Comparison of ENCODE assay signal across 2 fruit fly cellular contexts in the genomic region with DNA sequence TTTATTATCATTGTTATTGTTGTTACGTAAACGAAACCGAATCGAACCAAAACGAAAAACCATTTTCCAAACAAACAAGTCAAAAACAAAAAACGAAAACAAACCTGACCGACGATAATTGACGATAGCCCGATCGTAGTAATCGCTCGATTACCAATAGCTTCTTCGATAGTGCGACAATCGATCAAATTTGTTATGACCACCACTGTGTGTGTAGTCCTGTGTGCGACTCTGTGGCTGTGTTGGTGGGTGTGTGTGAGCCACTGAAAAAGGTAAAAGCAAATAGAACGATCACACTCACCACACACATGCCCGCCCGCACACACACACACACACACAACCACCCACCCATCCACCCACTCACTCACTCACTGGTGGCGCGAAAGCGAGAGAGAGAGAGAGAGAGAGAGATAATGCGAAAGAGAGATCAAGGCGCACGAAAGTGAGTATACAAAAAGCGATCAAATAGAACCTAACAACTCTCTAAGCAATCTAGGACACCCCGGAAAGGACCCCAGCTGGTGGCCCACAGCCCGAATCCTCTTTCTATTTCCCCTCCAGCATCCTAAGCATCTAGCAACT.
TF ChIP-seq lines count a peak whose summit lies in the region.

No protein-coding gene starts in this region.

- no peak for TF ChIP-seq CTCF in whole organism, embryonic (GFP tag; optimal IDR thresholded peaks at IDR 0.05; lab: Kevin White, UChicago)

TF ChIP-seq in whole organism, embryonic, 481 proteins besides CTCF, POLR2A, EP300 and RAD21 (continues in another document):
- TF ChIP-seq sna (GFP tag; IDR thresholded peaks at IDR 0.05; lab: Robert Waterston, UW; ENCODE audit: partially characterized antibody) = 0 out of 2 replicates have a peak, but pooled peaks have one; percentile 21
- peak; percentile 60; the same call in 1 of the 2 replicates for TF ChIP-seq ato (GFP tag; IDR thresholded peaks at IDR 0.05; lab: Robert Waterston, UW; ENCODE audit: partially characterized antibody)
- TF ChIP-seq CG32772 (GFP tag; IDR thresholded peaks at IDR 0.05; lab: Robert Waterston, UW) = no peak
- TF ChIP-seq E2f2 (GFP tag; IDR thresholded peaks at IDR 0.05; lab: Robert Waterston, UW) = 0 out of 2 replicates have a peak, but pooled peaks have one; percentile 29
- TF ChIP-seq CG6791 (GFP tag; IDR thresholded peaks at IDR 0.05; lab: Robert Waterston, UW; ENCODE audit: partially characterized antibody) = peak; percentile 70; the same call in 1 of the 3 replicates
- TF ChIP-seq Bgb (GFP tag; IDR thresholded peaks at IDR 0.05; lab: Robert Waterston, UW; ENCODE audit: partially characterized antibody) = peak; percentile 49
- peak; percentile 59 for TF ChIP-seq CG2116 (GFP tag; optimal IDR thresholded peaks at IDR 0.05; lab: Kevin White, UChicago)
- TF ChIP-seq Scr (GFP tag; IDR thresholded peaks at IDR 0.05; lab: Robert Waterston, UW; ENCODE audit: partially characterized antibody) = peak; percentile 66
- peak; percentile 51 for TF ChIP-seq CG13287 (GFP tag; IDR thresholded peaks at IDR 0.05; lab: Robert Waterston, UW; ENCODE audit: partially characterized antibody)
- peak; percentile 25; the same call in 1 of the 2 replicates for TF ChIP-seq CG42726 (GFP tag; IDR thresholded peaks at IDR 0.05; lab: Robert Waterston, UW; ENCODE audit: partially characterized antibody)
- no peak for TF ChIP-seq pnt (GFP tag; optimal IDR thresholded peaks at IDR 0.05; lab: Kevin White, UChicago)
- peak; percentile 70; the same call in 2 of the 3 replicates for TF ChIP-seq Opbp (GFP tag; IDR thresholded peaks at IDR 0.05; lab: Robert Waterston, UW; ENCODE audit: partially characterized antibody)
- no peak for TF ChIP-seq ftz-f1 (GFP tag; optimal IDR thresholded peaks at IDR 0.05; lab: Kevin White, UChicago)
- TF ChIP-seq unc-4 (GFP tag; IDR thresholded peaks at IDR 0.05; lab: Robert Waterston, UW; ENCODE audit: partially characterized antibody) = 0 out of 2 replicates have a peak, but pooled peaks have one; percentile 40
- TF ChIP-seq CG1832 (GFP tag; optimal IDR thresholded peaks at IDR 0.05; lab: Kevin White, UChicago) = peak; percentile 60
- TF ChIP-seq yki (optimal IDR thresholded peaks at IDR 0.05; lab: Kevin White, UChicago) = no peak
- 0 out of 3 replicates have a peak, but pooled peaks have one; percentile 20 for TF ChIP-seq Doc3 (GFP tag; IDR thresholded peaks at IDR 0.05; lab: Robert Waterston, UW; ENCODE audit: partially characterized antibody)
- TF ChIP-seq btn (GFP tag; optimal IDR thresholded peaks at IDR 0.05; lab: Kevin White, UChicago) = no peak
- TF ChIP-seq BEAF-32 (GFP tag; optimal IDR thresholded peaks at IDR 0.05; lab: Kevin White, UChicago) = peak; percentile 40
- no peak for TF ChIP-seq CG12155 (GFP tag; optimal IDR thresholded peaks at IDR 0.05; lab: Kevin White, UChicago)
- peak; percentile 65 for TF ChIP-seq Dref (GFP tag; IDR thresholded peaks at IDR 0.05; lab: Robert Waterston, UW)
- TF ChIP-seq CG34224 (GFP tag; IDR thresholded peaks at IDR 0.05; lab: Robert Waterston, UW; ENCODE audit: partially characterized antibody) = peak; percentile 62; the same call in 2 of the 3 replicates
- TF ChIP-seq CG3065 (GFP tag; optimal IDR thresholded peaks at IDR 0.05; lab: Kevin White, UChicago) = no peak
- peak; percentile 76 for TF ChIP-seq bbx (GFP tag; IDR thresholded peaks at IDR 0.05; lab: Robert Waterston, UW; ENCODE audit: partially characterized antibody)
- TF ChIP-seq CG5953 (GFP tag; IDR thresholded peaks at IDR 0.05; lab: Robert Waterston, UW) = no peak
- TF ChIP-seq amos (GFP tag; IDR thresholded peaks at IDR 0.05; lab: Robert Waterston, UW; ENCODE audit: partially characterized antibody) = peak; percentile 57; the same call in 1 of the 2 replicates
- TF ChIP-seq CG7963 (GFP tag; IDR thresholded peaks at IDR 0.05; lab: Robert Waterston, UW; ENCODE audit: partially characterized antibody) = peak; percentile 74
- TF ChIP-seq Dll (GFP tag; IDR thresholded peaks at IDR 0.05; lab: Robert Waterston, UW; ENCODE audit: partially characterized antibody) = peak; percentile 56; the same call in 2 of the 4 replicates
- TF ChIP-seq gt (GFP tag; IDR thresholded peaks at IDR 0.05; lab: Robert Waterston, UW) = no peak
- TF ChIP-seq inv (GFP tag; IDR thresholded peaks at IDR 0.05; lab: Robert Waterston, UW; ENCODE audit: partially characterized antibody) = 0 out of 2 replicates have a peak, but pooled peaks have one; percentile 14
- peak; percentile 98 for TF ChIP-seq Neu2 (GFP tag; optimal IDR thresholded peaks at IDR 0.05; lab: Kevin White, UChicago; ENCODE audit: borderline replicate concordance)
- peak; percentile 10 for TF ChIP-seq pzg (GFP tag; optimal IDR thresholded peaks at IDR 0.05; lab: Kevin White, UChicago)
- TF ChIP-seq Pdp1 (GFP tag; optimal IDR thresholded peaks at IDR 0.05; lab: Kevin White, UChicago) = peak in 1 of 2 experiments; percentile 29

TF ChIP-seq in whole organism, prepupa, 60 proteins besides CTCF, POLR2A, EP300 and RAD21:
- TF ChIP-seq Eip78C (GFP tag; lab: Kevin White, UChicago) = peak; percentile 11
- no peak for TF ChIP-seq vri (GFP tag; optimal IDR thresholded peaks at IDR 0.05; lab: Kevin White, UChicago)
- no peak for TF ChIP-seq CG34406 (GFP tag; optimal IDR thresholded peaks at IDR 0.05; lab: Kevin White, UChicago)
- TF ChIP-seq CG32006 (GFP tag; optimal IDR thresholded peaks at IDR 0.05; lab: Kevin White, UChicago) = no peak
